Worm (Caenorhabditis elegans): ENCODE measurements around the gene F20G2.5.

Gene F20G2.5

ce11 chrV:13796246-13796776 is 25.0 kb downstream of the F20G2.5 start, which contains the start of gene twk-32:
Gene twk-32 (plus strand): TSS chrV:13796641.
- TF ChIP-seq set-16 (GFP tag; IDR thresholded peaks at IDR 0.05) (0 out of 2 replicates have a peak, but pooled peaks have one; percentile 5), ztf-7 (tag; optimal IDR thresholded peaks at IDR 0.05) (no peak), ces-1 (GFP tag; optimal IDR thresholded peaks at IDR 0.05) (no peak), hmg-1.1 (GFP tag; IDR thresholded peaks at IDR 0.05) (0 out of 2 replicates have a peak, but pooled peaks have one; percentile 23), lim-7 (GFP tag; IDR thresholded peaks at IDR 0.05) (no peak), snpc-1.2 (GFP tag; IDR thresholded peaks at IDR 0.05) (no peak), hlh-30 (tag; optimal IDR thresholded peaks at IDR 0.05; ENCODE audit: insufficient read depth) (peak; percentile 70), mep-1 (tag; optimal IDR thresholded peaks at IDR 0.05) (peak; percentile 19), Y105C5A.15 (GFP tag; IDR thresholded peaks at IDR 0.05) (0 out of 2 replicates have a peak, but pooled peaks have one; percentile 40), hlh-11 (tag; optimal IDR thresholded peaks at IDR 0.05) (peak; percentile 35), ama-1 (optimal IDR thresholded peaks at IDR 0.05) (peak; percentile 68), egl-27 (tag; optimal IDR thresholded peaks at IDR 0.05) (no peak), mdl-1 (tag; optimal IDR thresholded peaks at IDR 0.05) (no peak), fkh-10 (GFP tag; optimal IDR thresholded peaks at IDR 0.05) (no peak), madf-9 (GFP tag; conservative IDR thresholded peaks at IDR 0.05) (no peak), lin-29 (GFP tag; IDR thresholded peaks at IDR 0.05) (no peak), dmd-9 (GFP tag; IDR thresholded peaks at IDR 0.05) (0 out of 2 replicates have a peak, but pooled peaks have one; percentile 18), daf-19 (GFP tag; conservative IDR thresholded peaks at IDR 0.05) (no peak), T26A8.4 (GFP tag; IDR thresholded peaks at IDR 0.05) (no peak), skn-1 (tag; optimal IDR thresholded peaks at IDR 0.05) (no peak), unc-62 (GFP tag; optimal IDR thresholded peaks at IDR 0.05 in 1 of 2) (peak in 1 of 2 experiments; percentile 83), unc-62 (tag; optimal IDR thresholded peaks at IDR 0.05) (no peak), aha-1 (tag) (peak; percentile 73)

ce11 chrV:13799190-13799589 is 27.9 kb downstream of the F20G2.5 start:
- TF ChIP-seq unc-62 (GFP tag; optimal IDR thresholded peaks at IDR 0.05 in 1 of 2): peak in 1 of 2 experiments; percentile 92
- TF ChIP-seq unc-62 (tag; optimal IDR thresholded peaks at IDR 0.05): no peak
- TF ChIP-seq D1046.2 (GFP tag; IDR thresholded peaks at IDR 0.05): no peak
- no peak for TF ChIP-seq F44E2.7 (GFP tag; IDR thresholded peaks at IDR 0.05)
- TF ChIP-seq vab-7 (GFP tag; IDR thresholded peaks at IDR 0.05): no peak

DNA sequence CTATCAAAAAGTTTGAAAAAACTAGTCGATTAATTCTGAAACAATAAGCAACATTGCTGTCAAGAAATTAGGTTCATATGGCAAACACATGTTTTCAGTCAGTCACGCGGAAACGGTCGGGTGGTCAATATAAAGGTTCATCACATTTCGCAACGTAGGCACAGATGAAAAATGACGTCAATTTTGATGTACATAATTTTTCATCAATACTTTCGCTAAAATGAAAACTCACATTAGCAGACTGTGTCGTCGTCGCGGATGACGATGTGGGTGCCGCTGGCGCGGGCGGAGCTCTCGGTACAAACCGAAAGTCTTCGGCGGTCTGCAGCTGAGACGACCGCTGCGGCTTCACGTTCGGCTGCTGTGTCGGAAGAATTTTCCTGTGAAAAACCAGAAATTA is 32.6 kb downstream of the F20G2.5 start, which contains the start of gene swan-2:
Gene swan-2 (minus strand): TSS at position 380 of the 400 bp plus-strand sequence.
- TF ChIP-seq hlh-30 (tag; optimal IDR thresholded peaks at IDR 0.05; ENCODE audit: insufficient read depth): peak; percentile 36
- TF ChIP-seq set-16 (GFP tag; IDR thresholded peaks at IDR 0.05): peak; percentile 77
- no peak for TF ChIP-seq aha-1 (tag)
- TF ChIP-seq unc-62 (GFP tag; optimal IDR thresholded peaks at IDR 0.05 in 1 of 2): peak in 1 of 2 experiments; percentile 82
- no peak for TF ChIP-seq unc-62 (tag; optimal IDR thresholded peaks at IDR 0.05)

DNA sequence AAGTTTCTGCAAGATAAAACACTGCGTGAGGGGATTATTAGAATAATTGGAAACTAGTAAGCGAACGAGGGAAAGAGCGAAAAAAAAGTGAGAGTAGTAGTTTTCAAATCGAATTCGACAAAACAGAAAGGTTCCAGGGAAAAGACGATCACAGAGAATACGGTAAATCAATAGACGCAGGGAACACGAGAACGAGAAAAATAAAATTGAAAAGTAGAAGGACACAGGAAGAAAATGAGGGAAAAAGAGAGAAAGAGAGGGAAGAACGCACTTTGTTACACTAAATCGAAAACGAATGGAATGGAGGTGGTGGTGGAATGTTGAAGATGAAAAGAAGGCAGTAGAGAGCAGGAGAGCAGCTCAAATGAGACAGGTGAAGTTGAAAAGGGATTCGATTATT is 35.9 kb downstream of the F20G2.5 start, which contains the start of gene swan-1:
Gene swan-1 (minus strand): TSS at position 6 of the 400 bp plus-strand sequence.
- no peak for TF ChIP-seq dmd-9 (GFP tag; IDR thresholded peaks at IDR 0.05)
- no peak for TF ChIP-seq ceh-44 (GFP tag; IDR thresholded peaks at IDR 0.05)
- no peak for TF ChIP-seq mxl-3 (GFP tag; optimal IDR thresholded peaks at IDR 0.05)
- TF ChIP-seq saeg-2 (GFP tag; IDR thresholded peaks at IDR 0.05): no peak
- no peak for TF ChIP-seq ZK546.5 (tag; optimal IDR thresholded peaks at IDR 0.05)
- TF ChIP-seq fkh-10 (GFP tag; optimal IDR thresholded peaks at IDR 0.05): no peak
- TF ChIP-seq Y105C5A.15 (GFP tag; IDR thresholded peaks at IDR 0.05): no peak
- TF ChIP-seq unc-39 (tag; optimal IDR thresholded peaks at IDR 0.05): no peak
- TF ChIP-seq lin-13 (GFP tag; optimal IDR thresholded peaks at IDR 0.05): no peak
- TF ChIP-seq egl-27 (tag; optimal IDR thresholded peaks at IDR 0.05): no peak
- TF ChIP-seq hlh-11 (tag; optimal IDR thresholded peaks at IDR 0.05): peak; percentile 1
- peak in 1 of 2 experiments; percentile 9 for TF ChIP-seq lsy-2 (tag; optimal IDR thresholded peaks at IDR 0.05)
- no peak for TF ChIP-seq snpc-4 (tag; optimal IDR thresholded peaks at IDR 0.05)
- TF ChIP-seq skn-1 (tag; optimal IDR thresholded peaks at IDR 0.05): no peak
- TF ChIP-seq daf-16 (GFP tag; optimal IDR thresholded peaks at IDR 0.05): peak in 1 of 2 experiments; percentile 3
- no peak for TF ChIP-seq daf-16 (tag; optimal IDR thresholded peaks at IDR 0.05)
- no peak for TF ChIP-seq daf-12 (tag; optimal IDR thresholded peaks at IDR 0.05)
- TF ChIP-seq jun-1 (tag; optimal IDR thresholded peaks at IDR 0.05): no peak
- TF ChIP-seq nhr-10 (tag; optimal IDR thresholded peaks at IDR 0.05): no peak
- no peak for TF ChIP-seq F37D6.2 (tag; optimal IDR thresholded peaks at IDR 0.05)
- no peak for TF ChIP-seq daf-8 (GFP tag; IDR thresholded peaks at IDR 0.05)
- TF ChIP-seq lin-1 (GFP tag; IDR thresholded peaks at IDR 0.05): no peak
- TF ChIP-seq spr-1 (tag; optimal IDR thresholded peaks at IDR 0.05): no peak
- TF ChIP-seq arid-1 (GFP tag; conservative IDR thresholded peaks at IDR 0.05): no peak
- no peak for TF ChIP-seq ceh-82 (tag; optimal IDR thresholded peaks at IDR 0.05)

All from whole organism, L4 larva.